Worm (Caenorhabditis elegans) whole organism, L1 larva: ENCODE measurements around the gene F56D5.5.
A peak's percentile ranks its signal among the peaks of the same experiment; 100 is the strongest.

Source experiments
- ceh-82 ChIP-seq, 3 experiments: fragments of 150-350 bp in 1 of 3; sonication (generic microtip) in 2 of 3; optimal IDR thresholded peaks; 2 replicates each; lab custom pipeline; 2014 to 2017; ENCODE audit warnings: missing biosample characterization in 3 of 3, missing genetic modification characterization in 3 of 3
- fkh-10 ChIP-seq: sonication (generic microtip); optimal IDR thresholded peaks from 2 replicates; lab custom pipeline; 2017; ENCODE audit warnings: missing biosample characterization, missing genetic modification reagents, missing genetic modification characterization
- lin-13 ChIP-seq: fragments of 150-350 bp; optimal IDR thresholded peaks from 2 replicates; lab custom pipeline; 2014; ENCODE audit warnings: missing biosample characterization, missing genetic modification reagents, missing genetic modification characterization
- lsy-2 ChIP-seq, 2 experiments: fragments of 150-350 bp; optimal IDR thresholded peaks; 2 replicates each; lab custom pipeline; 2014; ENCODE audit warnings: missing biosample characterization in 2 of 2, missing genetic modification characterization in 2 of 2
- mab-9 ChIP-seq: fragments of 200-800 bp; sonication (Bioruptor generic); IDR thresholded peaks from 2 replicates; pipeline ENCODE4 v1.3.6; 2022; ENCODE audit warnings: missing genetic modification reagents, missing genetic modification characterization, missing compliant biosample characterization
- nhr-237 ChIP-seq: fragments of 150-350 bp; optimal IDR thresholded peaks from 2 replicates; lab custom pipeline; 2014; ENCODE audit warnings: missing biosample characterization, missing genetic modification characterization
- skn-1 ChIP-seq: fragments of 150-350 bp; optimal IDR thresholded peaks from 2 replicates; lab custom pipeline; 2014; ENCODE audit warnings: missing biosample characterization, missing genetic modification characterization

DNA sequence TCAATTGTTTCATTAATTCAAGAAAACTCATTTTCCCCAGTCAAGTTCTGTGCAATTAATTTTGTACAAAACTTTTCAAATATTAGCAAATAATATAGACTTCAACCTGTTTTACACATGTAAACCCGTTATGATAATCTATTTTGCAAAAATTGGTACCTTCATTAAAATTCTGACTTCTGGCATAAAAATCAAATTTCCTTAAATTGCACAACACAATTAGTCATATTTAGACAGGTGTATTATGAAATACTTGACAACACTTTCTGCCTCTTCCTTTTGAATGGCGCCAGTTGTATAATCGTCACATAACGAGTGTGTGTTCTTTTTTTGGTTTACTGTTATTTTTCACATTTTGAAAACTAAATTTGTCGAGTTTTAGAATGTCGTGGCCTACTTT, 36.8 kb downstream of the F56D5.5 start, which contains the start of gene fbxc-58:
- TF ChIP-seq skn-1 (peak; percentile 46), lin-13 (GFP tag; lab: Kevin White, UChicago) (no peak), lsy-2 (tag; optimal IDR thresholded peaks at IDR 0.05; lab: Kevin White, UChicago) (no peak), nhr-237 (no peak), mab-9 (GFP tag; lab: Robert Waterston, UW) (no peak), ceh-82 (tag; optimal IDR thresholded peaks at IDR 0.05; lab: Kevin White, UChicago) (no peak), fkh-10 (GFP tag; lab: Kevin White, UChicago) (no peak)
